Fruit fly (Drosophila melanogaster): ENCODE measurements around the gene primo-2.

primo-2 gene

dm6 chr3R:13683624-13684568, 27.7 kb downstream of the primo-2 start, which contains the start of gene flfl (continued):
- TF ChIP-seq CG11504 (tag; optimal IDR thresholded peaks at IDR 0.05) (peak; percentile 26), CG2712 (tag; optimal IDR thresholded peaks at IDR 0.05) (peak; percentile 30), CG9727 (GFP tag; optimal IDR thresholded peaks at IDR 0.05) (peak; percentile 27), CG4424 (GFP tag; optimal IDR thresholded peaks at IDR 0.05) (no peak), luna (GFP tag; optimal IDR thresholded peaks at IDR 0.05) (no peak), Sin3A (optimal IDR thresholded peaks at IDR 0.05) (peak; percentile 98), CG1792 (GFP tag; optimal IDR thresholded peaks at IDR 0.05) (peak; percentile 32), CG13775 (GFP tag; optimal IDR thresholded peaks at IDR 0.05) (no peak), CG12942 (GFP tag; optimal IDR thresholded peaks at IDR 0.05) (no peak), Neu2 (GFP tag; optimal IDR thresholded peaks at IDR 0.05; ENCODE audit: borderline replicate concordance) (no peak), Elba2 (GFP tag; optimal IDR thresholded peaks at IDR 0.05) (no peak), CG8478 (optimal IDR thresholded peaks at IDR 0.05) (peak; percentile 85), Aef1 (GFP tag; IDR thresholded peaks at IDR 0.05) (no peak), CG5180 (GFP tag; optimal IDR thresholded peaks at IDR 0.05) (peak; percentile 0), Nf-YC (tag; optimal IDR thresholded peaks at IDR 0.05) (no peak), CG10321 (GFP tag; IDR thresholded peaks at IDR 0.05) (no peak), psq (GFP tag; optimal IDR thresholded peaks at IDR 0.05) (no peak), Vsx1 (GFP tag; optimal IDR thresholded peaks at IDR 0.05) (no peak), ara (GFP tag; IDR thresholded peaks at IDR 0.05) (no peak), MESR4 (GFP tag; optimal IDR thresholded peaks at IDR 0.05) (peak; percentile 94), CG1603 (tag; optimal IDR thresholded peaks at IDR 0.05) (peak; percentile 78), Chrac-16 (GFP tag; optimal IDR thresholded peaks at IDR 0.05) (no peak), pnt (GFP tag; optimal IDR thresholded peaks at IDR 0.05) (no peak), CG6254 (GFP tag; optimal IDR thresholded peaks at IDR 0.05) (no peak), btn (GFP tag; optimal IDR thresholded peaks at IDR 0.05) (peak; percentile 6), kay (GFP tag; optimal IDR thresholded peaks at IDR 0.05) (no peak), dm (GFP tag; optimal IDR thresholded peaks at IDR 0.05) (peak; percentile 48), HLHmδ (GFP tag; optimal IDR thresholded peaks at IDR 0.05) (no peak), BtbVII (GFP tag; optimal IDR thresholded peaks at IDR 0.05) (peak; percentile 19), CG8924 (tag; optimal IDR thresholded peaks at IDR 0.05) (peak; percentile 21), CG31224 (GFP tag; IDR thresholded peaks at IDR 0.05) (no peak), CG30431 (GFP tag; optimal IDR thresholded peaks at IDR 0.05) (no peak), CG3726 (GFP tag; IDR thresholded peaks at IDR 0.05) (no peak), sc (optimal IDR thresholded peaks at IDR 0.05) (no peak), sc (GFP tag; optimal IDR thresholded peaks at IDR 0.05) (no peak), ab (GFP tag; optimal IDR thresholded peaks at IDR 0.05) (no peak), bsh (GFP tag; optimal IDR thresholded peaks at IDR 0.05) (peak in 1 of 2 experiments; percentile 4), CG17385 (GFP tag; optimal IDR thresholded peaks at IDR 0.05) (no peak), Hand (GFP tag; optimal IDR thresholded peaks at IDR 0.05) (peak; percentile 48), Drgx (GFP tag; IDR thresholded peaks at IDR 0.05) (no peak), Hr39 (optimal IDR thresholded peaks at IDR 0.05) (no peak), salm (tag; optimal IDR thresholded peaks at IDR 0.05) (no peak), Fer2 (tag; optimal IDR thresholded peaks at IDR 0.05) (no peak), CG2129 (GFP tag; IDR thresholded peaks at IDR 0.05; ENCODE audit: partially characterized antibody) (no peak), CG17328 (GFP tag; IDR thresholded peaks at IDR 0.05) (no peak), CG10274 (GFP tag; optimal IDR thresholded peaks at IDR 0.05) (no peak), ham (GFP tag; IDR thresholded peaks at IDR 0.05) (no peak), mld (GFP tag; IDR thresholded peaks at IDR 0.05; ENCODE audit: partially characterized antibody) (no peak), insv (GFP tag; optimal IDR thresholded peaks at IDR 0.05) (no peak), Doc3 (GFP tag; IDR thresholded peaks at IDR 0.05; ENCODE audit: partially characterized antibody) (no peak)

Data from whole organism, embryonic.